Fruit fly (Drosophila melanogaster) Kc167 (cell line): Measurements from ENCODE around the gene CG6610.

Experiments used
- Myc ChIP-seq: fragments of >200 bp; optimal IDR thresholded peaks from 2 replicates; lab custom pipeline; 2017; ENCODE audit warnings: missing external identifiers
- h ChIP-seq: fragments of >200 bp; optimal IDR thresholded peaks from 3 replicates; lab custom pipeline; 2018; ENCODE audit warnings: missing external identifiers
- insv ChIP-seq: fragments of >200 bp; optimal IDR thresholded peaks from 3 replicates; lab custom pipeline; 2018; ENCODE audit warnings: missing external identifiers
- psq ChIP-seq: fragments of >200 bp; optimal IDR thresholded peaks from 2 replicates; lab custom pipeline; 2017; ENCODE audit warnings: missing external identifiers
- ttk ChIP-seq: sonication (Bioruptor generic); optimal IDR thresholded peaks from 2 replicates; lab custom pipeline; 2017; ENCODE audit warnings: missing external identifiers

DNA sequence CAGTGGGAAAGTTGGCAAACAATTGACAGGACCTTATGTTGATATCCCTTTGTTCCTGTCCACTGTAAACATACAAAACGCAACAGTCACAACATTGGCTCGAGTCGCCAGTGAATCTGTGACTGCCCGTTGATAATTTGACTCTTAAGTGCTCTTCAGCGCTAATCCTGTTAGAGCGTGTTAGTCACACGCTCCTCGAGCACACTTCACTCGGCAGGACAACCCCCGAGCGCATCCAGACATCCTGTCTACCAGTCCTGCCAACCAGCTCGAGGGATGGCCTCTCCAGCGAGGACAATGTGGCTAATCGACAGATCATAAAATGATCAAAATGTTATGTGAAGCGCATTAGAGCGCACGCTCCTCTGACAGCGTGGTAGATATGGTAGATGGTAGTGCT lies 29.2 kb downstream of the CG6610 start:
- TF ChIP-seq ttk (lab: Kevin White, UChicago) (no peak), psq (lab: Kevin White, UChicago) (no peak), insv (no peak), h (no peak), Myc (no peak)
